Fruit fly (Drosophila melanogaster): ENCODE data around the gene prage.

prage gene

dm6 chrX:1830396-1831218 lies 57.1 kb downstream of the prage start (continued):
- TF ChIP-seq Spps (tag; optimal IDR thresholded peaks at IDR 0.05) = peak; percentile 68
- TF ChIP-seq CG4328 (GFP tag; optimal IDR thresholded peaks at IDR 0.05) = peak; percentile 92
- peak; percentile 97 for TF ChIP-seq CG8924 (tag; optimal IDR thresholded peaks at IDR 0.05)
- TF ChIP-seq Mrtf (GFP tag; IDR thresholded peaks at IDR 0.05) = peak; percentile 96
- TF ChIP-seq sr (GFP tag; IDR thresholded peaks at IDR 0.05) = peak; percentile 93
- peak; percentile 96 for TF ChIP-seq CG14050 (GFP tag; IDR thresholded peaks at IDR 0.05)
- peak; percentile 94 for TF ChIP-seq CG10209 (GFP tag; optimal IDR thresholded peaks at IDR 0.05)
- TF ChIP-seq CG17912 (GFP tag; optimal IDR thresholded peaks at IDR 0.05) = peak; percentile 61
- TF ChIP-seq fru (optimal IDR thresholded peaks at IDR 0.05) = no peak
- peak; percentile 94 for TF ChIP-seq CG10147 (GFP tag; optimal IDR thresholded peaks at IDR 0.05)
- peak; percentile 94 for TF ChIP-seq ems (GFP tag; optimal IDR thresholded peaks at IDR 0.05)
- TF ChIP-seq CG4282 (GFP tag; optimal IDR thresholded peaks at IDR 0.05) = peak; percentile 87
- TF ChIP-seq Fer3 (tag; optimal IDR thresholded peaks at IDR 0.05) = peak; percentile 98
- TF ChIP-seq CG4424 (GFP tag; optimal IDR thresholded peaks at IDR 0.05) = peak; percentile 93
- peak; percentile 91 for TF ChIP-seq Ssrp (tag; optimal IDR thresholded peaks at IDR 0.05)
- TF ChIP-seq CG12236 (GFP tag; optimal IDR thresholded peaks at IDR 0.05) = peak; percentile 82
- TF ChIP-seq Dip3 (GFP tag; optimal IDR thresholded peaks at IDR 0.05) = peak; percentile 94
- TF ChIP-seq CG6254 (GFP tag; optimal IDR thresholded peaks at IDR 0.05) = peak; percentile 89
- TF ChIP-seq CG3847 (GFP tag; IDR thresholded peaks at IDR 0.05) = peak; percentile 96
- no peak for TF ChIP-seq D (optimal IDR thresholded peaks at IDR 0.05)
- TF ChIP-seq D (GFP tag; optimal IDR thresholded peaks at IDR 0.05) = peak; percentile 93
- TF ChIP-seq Abd-B (GFP tag; optimal IDR thresholded peaks at IDR 0.05) = peak; percentile 94
- peak; percentile 90 for TF ChIP-seq croc (GFP tag; conservative IDR thresholded peaks at IDR 0.05)
- peak; percentile 92 for TF ChIP-seq run (tag; optimal IDR thresholded peaks at IDR 0.05)
- peak; percentile 97 for TF ChIP-seq CG5953 (GFP tag; IDR thresholded peaks at IDR 0.05)
- TF ChIP-seq usp (GFP tag; optimal IDR thresholded peaks at IDR 0.05) = no peak
- peak; percentile 95 for TF ChIP-seq dati (GFP tag; IDR thresholded peaks at IDR 0.05)
- TF ChIP-seq corto (GFP tag; optimal IDR thresholded peaks at IDR 0.05) = peak; percentile 94
- TF ChIP-seq CG2129 (GFP tag; IDR thresholded peaks at IDR 0.05; ENCODE audit: partially characterized antibody) = no peak
- TF ChIP-seq her (GFP tag; optimal IDR thresholded peaks at IDR 0.05) = peak; percentile 89
- peak; percentile 94 for TF ChIP-seq CG9727 (GFP tag; optimal IDR thresholded peaks at IDR 0.05)
- TF ChIP-seq BtbVII (GFP tag; optimal IDR thresholded peaks at IDR 0.05) = peak; percentile 94
- TF ChIP-seq CG31441 (GFP tag; IDR thresholded peaks at IDR 0.05) = peak; percentile 97
- TF ChIP-seq zfh2 (GFP tag; optimal IDR thresholded peaks at IDR 0.05) = peak; percentile 96
- TF ChIP-seq zen2 (GFP tag; IDR thresholded peaks at IDR 0.05; ENCODE audit: partially characterized antibody) = no peak
- TF ChIP-seq jigr1 (GFP tag; IDR thresholded peaks at IDR 0.05) = peak; percentile 89; the same call in 2 of the 3 replicates
- peak; percentile 77 for TF ChIP-seq emc (GFP tag; optimal IDR thresholded peaks at IDR 0.05)
- peak; percentile 92 for TF ChIP-seq onecut (GFP tag; IDR thresholded peaks at IDR 0.05)
- TF ChIP-seq bowl (GFP tag; IDR thresholded peaks at IDR 0.05) = peak; percentile 95
- TF ChIP-seq Sry-β (GFP tag; optimal IDR thresholded peaks at IDR 0.05) = peak; percentile 71
- TF ChIP-seq Mad (GFP tag; optimal IDR thresholded peaks at IDR 0.05) = peak; percentile 92
- peak; percentile 94 for TF ChIP-seq tin (GFP tag; optimal IDR thresholded peaks at IDR 0.05)
- peak; percentile 97 for TF ChIP-seq NFAT (GFP tag; IDR thresholded peaks at IDR 0.05)
- peak; percentile 90 for TF ChIP-seq CG11723 (GFP tag; optimal IDR thresholded peaks at IDR 0.05)
- TF ChIP-seq CG31365 (tag; optimal IDR thresholded peaks at IDR 0.05) = peak; percentile 84
- peak; percentile 94 for TF ChIP-seq gsb (GFP tag; IDR thresholded peaks at IDR 0.05)
- peak; percentile 60; the same call in 1 of the 2 replicates for TF ChIP-seq dan (GFP tag; IDR thresholded peaks at IDR 0.05)
- TF ChIP-seq sens (GFP tag) = peak; percentile 98
- no peak for TF ChIP-seq CG6791 (GFP tag; IDR thresholded peaks at IDR 0.05; ENCODE audit: partially characterized antibody)
- TF ChIP-seq C15 (GFP tag; IDR thresholded peaks at IDR 0.05) = peak; percentile 94

All from whole organism, embryonic.